Fruit fly (Drosophila melanogaster): ENCODE results near the gene Mat89Ba.

Gene Mat89Ba

DNA sequence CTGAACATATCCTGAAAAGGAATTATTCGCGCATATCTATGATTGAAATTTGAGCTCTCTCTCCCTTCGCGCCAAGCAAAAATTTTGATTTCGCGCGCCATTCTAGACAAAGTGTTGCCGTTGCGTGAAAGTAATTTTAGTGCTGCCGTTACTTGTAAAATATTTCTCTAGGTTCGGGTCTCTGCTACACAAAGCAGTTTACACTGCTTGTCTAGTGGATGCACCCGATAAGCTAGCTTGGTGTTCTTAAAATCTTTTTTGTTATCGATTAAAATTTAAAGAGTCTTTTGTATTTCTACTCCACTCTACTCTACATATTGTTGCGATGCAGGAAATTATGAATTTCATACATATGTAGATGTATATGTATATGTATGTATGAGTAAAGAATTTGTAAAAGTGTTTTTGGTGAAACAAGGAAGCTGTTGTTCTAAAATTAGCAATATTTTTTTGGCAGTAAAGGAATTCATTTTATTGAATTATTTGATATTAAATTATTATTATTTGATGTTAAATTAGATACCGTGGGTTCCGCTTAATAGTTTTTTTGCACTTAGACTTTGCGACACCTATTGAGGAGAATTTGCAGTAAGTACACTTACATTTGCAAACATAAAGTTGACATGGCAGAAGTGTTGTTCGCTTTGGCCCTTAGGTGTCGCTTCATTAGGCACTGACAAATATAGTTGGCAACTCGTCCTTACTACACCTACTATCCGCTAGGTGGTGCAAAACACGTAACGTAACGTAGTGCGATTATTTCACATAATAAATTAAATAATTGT lies 11.6 kb downstream of the Mat89Ba start (continued):
- TF ChIP-seq prd (optimal IDR thresholded peaks at IDR 0.05) (no peak), prd (GFP tag; IDR thresholded peaks at IDR 0.05) (peak; percentile 69), ERR (GFP tag; optimal IDR thresholded peaks at IDR 0.05) (peak; percentile 9), btn (GFP tag; optimal IDR thresholded peaks at IDR 0.05) (no peak), Spps (tag; optimal IDR thresholded peaks at IDR 0.05) (peak; percentile 9), en (GFP tag; optimal IDR thresholded peaks at IDR 0.05) (peak; percentile 42), hbn (GFP tag; IDR thresholded peaks at IDR 0.05; ENCODE audit: partially characterized antibody) (peak; percentile 13; the same call in 1 of the 2 replicates), CG18476 (GFP tag; optimal IDR thresholded peaks at IDR 0.05) (peak; percentile 39), Hr3 (GFP tag; optimal IDR thresholded peaks at IDR 0.05) (peak; percentile 72), Dref (GFP tag; IDR thresholded peaks at IDR 0.05) (peak; percentile 88), otp (GFP tag; IDR thresholded peaks at IDR 0.05) (peak; percentile 55), Hr39 (optimal IDR thresholded peaks at IDR 0.05) (no peak), HLH3B (GFP tag; IDR thresholded peaks at IDR 0.05) (peak; percentile 75), luna (GFP tag; optimal IDR thresholded peaks at IDR 0.05) (no peak), slp2 (GFP tag; optimal IDR thresholded peaks at IDR 0.05) (peak; percentile 72), CG12236 (GFP tag; optimal IDR thresholded peaks at IDR 0.05) (peak; percentile 57), CG13123 (GFP tag; optimal IDR thresholded peaks at IDR 0.05) (no peak), Sox100B (GFP tag; optimal IDR thresholded peaks at IDR 0.05) (no peak), CG11085 (GFP tag; IDR thresholded peaks at IDR 0.05) (peak; percentile 77), HHEX (GFP tag; optimal IDR thresholded peaks at IDR 0.05) (peak; percentile 77), CG2199 (GFP tag; IDR thresholded peaks at IDR 0.05) (0 out of 3 replicates have a peak, but pooled peaks have one; percentile 62), ssp (GFP tag; IDR thresholded peaks at IDR 0.05) (peak; percentile 46), CG10462 (GFP tag; optimal IDR thresholded peaks at IDR 0.05) (no peak), Taf1 (GFP tag; IDR thresholded peaks at IDR 0.05) (peak; percentile 51), dan (GFP tag; IDR thresholded peaks at IDR 0.05) (no peak), CG7786 (GFP tag; optimal IDR thresholded peaks at IDR 0.05) (peak; percentile 18), ttk (GFP tag; IDR thresholded peaks at IDR 0.05) (peak; percentile 22), CG11504 (tag; optimal IDR thresholded peaks at IDR 0.05) (no peak), trem (tag; optimal IDR thresholded peaks at IDR 0.05) (peak; percentile 71), CG15269 (tag; optimal IDR thresholded peaks at IDR 0.05) (no peak), CG34376 (GFP tag; optimal IDR thresholded peaks at IDR 0.05) (no peak), danr (GFP tag; IDR thresholded peaks at IDR 0.05) (no peak), pb (GFP tag; optimal IDR thresholded peaks at IDR 0.05) (peak; percentile 43), Lim3 (GFP tag; IDR thresholded peaks at IDR 0.05) (no peak), Oli (tag; optimal IDR thresholded peaks at IDR 0.05) (peak; percentile 50), CG11456 (GFP tag; IDR thresholded peaks at IDR 0.05) (peak; percentile 94), Optix (GFP tag; IDR thresholded peaks at IDR 0.05) (peak; percentile 48), grau (tag; optimal IDR thresholded peaks at IDR 0.05) (peak; percentile 56), CG8944 (GFP tag; optimal IDR thresholded peaks at IDR 0.05) (peak; percentile 58), CG10274 (GFP tag; optimal IDR thresholded peaks at IDR 0.05) (peak; percentile 10), twi (tag; optimal IDR thresholded peaks at IDR 0.05) (peak; percentile 16), CG9817 (tag; optimal IDR thresholded peaks at IDR 0.05) (peak; percentile 69), chinmo (GFP tag; IDR thresholded peaks at IDR 0.05; ENCODE audit: partially characterized antibody) (no peak; the same call in 3 of the 4 replicates), Gsc (GFP tag; IDR thresholded peaks at IDR 0.05) (no peak), CG13775 (GFP tag; optimal IDR thresholded peaks at IDR 0.05) (peak; percentile 58), Nf-YC (tag; optimal IDR thresholded peaks at IDR 0.05) (peak; percentile 33), Fer3 (tag; optimal IDR thresholded peaks at IDR 0.05) (peak; percentile 69), zfh1 (GFP tag; IDR thresholded peaks at IDR 0.05) (peak; percentile 69; the same call in 2 of the 3 replicates), gsb (GFP tag; IDR thresholded peaks at IDR 0.05) (no peak), dimm (GFP tag; IDR thresholded peaks at IDR 0.05) (no peak), CG17568 (GFP tag; optimal IDR thresholded peaks at IDR 0.05) (no peak)
